Worm (Caenorhabditis elegans): ENCODE measurements around the gene cec-7.

Gene cec-7

DNA sequence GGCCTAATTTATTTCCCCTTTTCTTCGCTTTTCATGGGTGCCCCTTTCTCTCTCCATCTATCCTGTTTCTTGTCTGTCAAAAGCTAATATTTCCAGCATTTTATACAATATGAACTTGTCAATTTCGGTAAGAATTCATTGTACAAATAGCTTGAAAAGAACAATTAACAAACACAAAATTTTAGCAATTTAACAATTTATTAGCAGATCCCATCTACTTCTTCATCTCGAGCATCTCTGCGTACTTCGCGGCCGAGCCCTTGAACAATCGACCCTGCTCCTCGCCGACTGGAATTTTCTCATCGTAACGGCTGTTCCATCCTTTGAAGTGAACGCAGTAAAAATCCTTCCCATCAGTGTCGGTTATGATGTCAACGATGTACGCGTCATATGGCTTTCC, 1.7 kb downstream of the cec-7 start (continued):
- no peak for TF ChIP-seq nhr-120 (GFP tag; IDR thresholded peaks at IDR 0.05)
- TF ChIP-seq sea-2 (GFP tag; IDR thresholded peaks at IDR 0.05), result no peak
- TF ChIP-seq somi-1 (GFP tag; optimal IDR thresholded peaks at IDR 0.05), result no peak
- TF ChIP-seq ceh-79 (tag; optimal IDR thresholded peaks at IDR 0.05), result no peak
- TF ChIP-seq Y53F4B.3 (GFP tag; IDR thresholded peaks at IDR 0.05), result no peak
- no peak for TF ChIP-seq snpc-1.1 (tag; optimal IDR thresholded peaks at IDR 0.05; ENCODE audit: insufficient read depth)
- TF ChIP-seq hmg-20 (GFP tag; IDR thresholded peaks at IDR 0.05), result no peak
- TF ChIP-seq ZK185.1 (tag; optimal IDR thresholded peaks at IDR 0.05; ENCODE audit: poor library complexity, severe bottlenecking), result no peak
- 0 out of 2 replicates have a peak, but pooled peaks have one; percentile 12 for TF ChIP-seq D2030.7 (GFP tag; IDR thresholded peaks at IDR 0.05)
- TF ChIP-seq egl-44 (GFP tag; IDR thresholded peaks at IDR 0.05), result no peak
- TF ChIP-seq die-1 (tag; optimal IDR thresholded peaks at IDR 0.05), result peak; percentile 31
- TF ChIP-seq nhr-80 (tag; optimal IDR thresholded peaks at IDR 0.05), result no peak
- TF ChIP-seq attf-3 (GFP tag; conservative IDR thresholded peaks at IDR 0.05), result no peak
- TF ChIP-seq ceh-91 (GFP tag; IDR thresholded peaks at IDR 0.05), result no peak
- peak; percentile 90 for TF ChIP-seq F49E8.2 (tag; optimal IDR thresholded peaks at IDR 0.05; ENCODE audit: insufficient read depth)
- TF ChIP-seq ama-1 (optimal IDR thresholded peaks at IDR 0.05), result no peak
- peak; percentile 64 to 70 for TF ChIP-seq ama-1 (GFP tag; optimal IDR thresholded peaks at IDR 0.05)
- no peak for TF ChIP-seq lag-1 (GFP tag; IDR thresholded peaks at IDR 0.05)
- peak; percentile 58; the same call in 1 of the 2 replicates for TF ChIP-seq Y53G8AR.9 (GFP tag; conservative IDR thresholded peaks at IDR 0.05)
- TF ChIP-seq attf-6 (GFP tag; IDR thresholded peaks at IDR 0.05), result no peak
- peak; percentile 22 for TF ChIP-seq repo-1 (tag; optimal IDR thresholded peaks at IDR 0.05)
- no peak for TF ChIP-seq zfh-2 (GFP tag; conservative IDR thresholded peaks at IDR 0.05)
- TF ChIP-seq mel-28 (tag; optimal IDR thresholded peaks at IDR 0.05; ENCODE audit: borderline replicate concordance), result no peak
- TF ChIP-seq Y67H2A.10 (GFP tag; conservative IDR thresholded peaks at IDR 0.05), result no peak
- no peak for TF ChIP-seq lir-1 (GFP tag; conservative IDR thresholded peaks at IDR 0.05)
- TF ChIP-seq B0035.1 (tag; optimal IDR thresholded peaks at IDR 0.05), result no peak
- TF ChIP-seq aptf-2 (GFP tag; conservative IDR thresholded peaks at IDR 0.05), result no peak
- TF ChIP-seq F57A8.1 (GFP tag; optimal IDR thresholded peaks at IDR 0.05), result no peak
- no peak for TF ChIP-seq zim-3 (tag; optimal IDR thresholded peaks at IDR 0.05)
- no peak for TF ChIP-seq nhr-90 (tag; optimal IDR thresholded peaks at IDR 0.05)
- TF ChIP-seq ceh-100 (GFP tag; IDR thresholded peaks at IDR 0.05), result 0 out of 2 replicates have a peak, but pooled peaks have one; percentile 29
- no peak for TF ChIP-seq sptf-2 (GFP tag; optimal IDR thresholded peaks at IDR 0.05)
- TF ChIP-seq ztf-25 (GFP tag; IDR thresholded peaks at IDR 0.05), result no peak
- no peak for TF ChIP-seq ccch-3 (GFP tag; optimal IDR thresholded peaks at IDR 0.05)
- TF ChIP-seq ceh-27 (GFP tag; optimal IDR thresholded peaks at IDR 0.05), result no peak
- peak; percentile 57 for TF ChIP-seq madf-6 (GFP tag; IDR thresholded peaks at IDR 0.05)
- TF ChIP-seq nfya-2 (GFP tag; IDR thresholded peaks at IDR 0.05), result no peak
- TF ChIP-seq dox-1 (GFP tag; IDR thresholded peaks at IDR 0.05), result no peak
- no peak for TF ChIP-seq F39B2.1 (GFP tag; IDR thresholded peaks at IDR 0.05)
- TF ChIP-seq F57C9.4 (tag; optimal IDR thresholded peaks at IDR 0.05), result no peak
- TF ChIP-seq gei-17 (GFP tag; optimal IDR thresholded peaks at IDR 0.05), result no peak
- no peak for TF ChIP-seq ztf-22 (GFP tag; optimal IDR thresholded peaks at IDR 0.05)
- no peak for TF ChIP-seq T26A5.8 (tag; optimal IDR thresholded peaks at IDR 0.05)
